Worm (Caenorhabditis elegans) whole organism, late embryonic: ENCODE measurements around the gene lys-4.

Experiments
- F13H6.1 ChIP-seq: sonication (generic microtip); optimal IDR thresholded peaks from 2 replicates; lab custom pipeline; 2016; ENCODE audit warnings: missing genetic modification characterization, missing compliant biosample characterization
- K02D7.2 ChIP-seq: sonication (generic microtip); optimal IDR thresholded peaks from 2 replicates; lab custom pipeline; 2017; ENCODE audit warnings: mild to moderate bottlenecking, missing genetic modification characterization, missing compliant biosample characterization
- K09A11.1 ChIP-seq: sonication (generic microtip); optimal IDR thresholded peaks from 2 replicates; lab custom pipeline; 2017; ENCODE audit warnings: antibody characterized with exemption, mild to moderate bottlenecking, missing genetic modification characterization, missing compliant biosample characterization; ENCODE audit not compliant: insufficient read depth
- Y22D7AL.16 ChIP-seq: sonication (generic microtip); optimal IDR thresholded peaks from 2 replicates; lab custom pipeline; 2016; ENCODE audit warnings: missing genetic modification characterization, missing compliant biosample characterization
- ahr-1 ChIP-seq: sonication (generic microtip); optimal IDR thresholded peaks from 2 replicates; lab custom pipeline; 2016; ENCODE audit warnings: missing genetic modification characterization, missing compliant biosample characterization
- ama-1 ChIP-seq: fragments of 150-350 bp; optimal IDR thresholded peaks from 2 replicates; lab custom pipeline; 2014
- ceh-18 ChIP-seq: sonication (generic microtip); optimal IDR thresholded peaks from 2 replicates; lab custom pipeline; 2016; ENCODE audit warnings: missing genetic modification characterization, missing compliant biosample characterization
- ceh-19 ChIP-seq: fragments of 200-800 bp; sonication (Bioruptor generic); optimal IDR thresholded peaks from 2 replicates; lab custom pipeline; 2018; ENCODE audit warnings: mild to moderate bottlenecking, missing genetic modification characterization, missing compliant biosample characterization
- ceh-2 ChIP-seq: sonication (generic microtip); optimal IDR thresholded peaks from 2 replicates; lab custom pipeline; 2016; ENCODE audit warnings: missing genotype, missing genetic modification characterization, missing compliant biosample characterization
- ceh-22 ChIP-seq: sonication (generic microtip); optimal IDR thresholded peaks from 2 replicates; lab custom pipeline; 2017; ENCODE audit warnings: missing biosample characterization, missing genetic modification characterization
- ceh-24 ChIP-seq: sonication (generic microtip); optimal IDR thresholded peaks from 2 replicates; lab custom pipeline; 2016; ENCODE audit warnings: mild to moderate bottlenecking, missing genetic modification characterization, missing compliant biosample characterization
- ceh-34 ChIP-seq: sonication (generic microtip); optimal IDR thresholded peaks from 2 replicates; lab custom pipeline; 2016; ENCODE audit warnings: mild to moderate bottlenecking, missing genetic modification characterization, missing compliant biosample characterization
- ceh-45 ChIP-seq: fragments of 200-800 bp; sonication (Bioruptor generic); IDR thresholded peaks from 2 replicates; pipeline ENCODE4 v1.3.6; 2022; ENCODE audit warnings: missing genetic modification reagents, missing genetic modification characterization, missing compliant biosample characterization
- ceh-48 ChIP-seq: sonication (generic microtip); optimal IDR thresholded peaks from 2 replicates; lab custom pipeline; 2016; ENCODE audit warnings: missing genetic modification characterization, inconsistent platforms, missing compliant biosample characterization
- dmd-4 ChIP-seq: sonication (generic microtip); optimal IDR thresholded peaks from 2 replicates; lab custom pipeline; 2016; ENCODE audit warnings: borderline replicate concordance, missing genetic modification characterization, missing compliant biosample characterization
- dve-1 ChIP-seq: sonication (generic microtip); optimal IDR thresholded peaks from 2 replicates; lab custom pipeline; 2017; ENCODE audit warnings: antibody characterized with exemption, mild to moderate bottlenecking, missing genetic modification characterization, missing compliant biosample characterization
- elt-2 ChIP-seq: sonication (generic microtip); optimal IDR thresholded peaks from 2 replicates; lab custom pipeline; 2016; ENCODE audit warnings: missing genetic modification reagents, missing genetic modification characterization, missing compliant biosample characterization
- ets-4 ChIP-seq: sonication (generic microtip); optimal IDR thresholded peaks from 2 replicates; lab custom pipeline; 2016; ENCODE audit warnings: missing genetic modification characterization, missing compliant biosample characterization
- eyg-1 ChIP-seq: sonication (generic microtip); optimal IDR thresholded peaks from 2 replicates; lab custom pipeline; 2016; ENCODE audit warnings: missing genotype, missing genetic modification characterization, missing compliant biosample characterization
- fkh-6 ChIP-seq: sonication (generic microtip); optimal IDR thresholded peaks from 2 replicates; lab custom pipeline; 2016; ENCODE audit warnings: missing genetic modification characterization, missing compliant biosample characterization
- gmeb-2 ChIP-seq: sonication (generic microtip); optimal IDR thresholded peaks from 2 replicates; lab custom pipeline; 2016; ENCODE audit warnings: missing genetic modification characterization, inconsistent platforms, missing compliant biosample characterization
- hlh-6 ChIP-seq: sonication (generic microtip); optimal IDR thresholded peaks from 2 replicates; lab custom pipeline; 2016; ENCODE audit warnings: missing genotype, missing genetic modification characterization, missing compliant biosample characterization
- hlh-8 ChIP-seq: sonication (generic microtip); optimal IDR thresholded peaks from 2 replicates; lab custom pipeline; 2016; ENCODE audit warnings: missing genotype, missing genetic modification characterization, missing compliant biosample characterization
- lim-6 ChIP-seq: sonication (generic microtip); optimal IDR thresholded peaks from 2 replicates; lab custom pipeline; 2016; ENCODE audit warnings: missing genetic modification characterization, missing compliant biosample characterization
- madf-2 ChIP-seq: sonication (generic microtip); optimal IDR thresholded peaks from 2 replicates; lab custom pipeline; 2017; ENCODE audit warnings: missing genetic modification characterization, missing compliant biosample characterization
- mec-3 ChIP-seq: sonication (generic microtip); optimal IDR thresholded peaks from 2 replicates; lab custom pipeline; 2016; ENCODE audit warnings: borderline replicate concordance, missing genetic modification characterization, missing compliant biosample characterization
- nfya-1 ChIP-seq: sonication (generic microtip); optimal IDR thresholded peaks from 2 replicates; lab custom pipeline; 2017; ENCODE audit warnings: missing genetic modification characterization, mild to moderate bottlenecking, missing compliant biosample characterization, antibody characterized with exemption, moderate library complexity
- nhr-232 ChIP-seq: sonication (generic microtip); optimal IDR thresholded peaks from 2 replicates; lab custom pipeline; 2016; ENCODE audit warnings: missing genetic modification characterization, missing compliant biosample characterization
- pat-9 ChIP-seq: fragments of 200-800 bp; sonication (Bioruptor generic); optimal IDR thresholded peaks from 2 replicates; lab custom pipeline; 2018; ENCODE audit warnings: mild to moderate bottlenecking, missing genetic modification characterization, moderate library complexity, missing compliant biosample characterization
- pax-1 ChIP-seq: fragments of 150-350 bp; optimal IDR thresholded peaks from 2 replicates; lab custom pipeline; 2014; ENCODE audit warnings: missing biosample characterization, missing genetic modification characterization
- pha-2 ChIP-seq: sonication (generic microtip); optimal IDR thresholded peaks from 2 replicates; lab custom pipeline; 2017; ENCODE audit warnings: mild to moderate bottlenecking, missing genetic modification characterization, missing compliant biosample characterization
- pha-4 ChIP-seq: fragments of 150-350 bp; optimal IDR thresholded peaks from 2 replicates; lab custom pipeline; 2018; ENCODE audit warnings: missing biosample characterization, missing genetic modification reagents, missing genetic modification characterization
- pqm-1 ChIP-seq: sonication (generic microtip); optimal IDR thresholded peaks from 2 replicates; lab custom pipeline; 2016; ENCODE audit warnings: missing genetic modification characterization, missing compliant biosample characterization
- pros-1 ChIP-seq: fragments of 150-350 bp; optimal IDR thresholded peaks from 2 replicates; lab custom pipeline; 2014; ENCODE audit warnings: missing biosample characterization, missing genetic modification reagents, missing genetic modification characterization
- sdc-2 ChIP-seq: sonication (generic microtip); optimal IDR thresholded peaks from 2 replicates; lab custom pipeline; 2016; ENCODE audit warnings: missing genotype, missing genetic modification characterization, missing compliant biosample characterization
- sox-2 ChIP-seq: fragments of 200-800 bp; sonication (Bioruptor generic); IDR thresholded peaks from 2 replicates; pipeline ENCODE4 v1.3.6; 2022; ENCODE audit warnings: missing genetic modification reagents, missing genetic modification characterization, missing compliant biosample characterization
- syd-9 ChIP-seq: sonication (generic microtip); optimal IDR thresholded peaks from 2 replicates; lab custom pipeline; 2016; ENCODE audit warnings: mild to moderate bottlenecking, missing genetic modification characterization, moderate library complexity, missing compliant biosample characterization
- tbx-2 ChIP-seq: sonication (generic microtip); optimal IDR thresholded peaks from 2 replicates; lab custom pipeline; 2016; ENCODE audit warnings: missing genetic modification characterization, missing compliant biosample characterization
- tbx-7 ChIP-seq: sonication (generic microtip); optimal IDR thresholded peaks from 2 replicates; lab custom pipeline; 2016; ENCODE audit warnings: missing genotype, missing genetic modification characterization, missing compliant biosample characterization
- ttx-3 ChIP-seq: sonication (generic microtip); optimal IDR thresholded peaks from 2 replicates; lab custom pipeline; 2016; ENCODE audit warnings: missing genetic modification reagents, missing genetic modification characterization, missing compliant biosample characterization
- unc-42 ChIP-seq: sonication (generic microtip); optimal IDR thresholded peaks from 2 replicates; lab custom pipeline; 2016; ENCODE audit warnings: missing genotype, missing genetic modification characterization, missing compliant biosample characterization
- unc-55 ChIP-seq: sonication (generic microtip); optimal IDR thresholded peaks from 2 replicates; lab custom pipeline; 2017; ENCODE audit warnings: missing biosample characterization, missing genetic modification reagents, missing genetic modification characterization
- unc-86 ChIP-seq: sonication (generic microtip); optimal IDR thresholded peaks from 2 replicates; lab custom pipeline; 2016; ENCODE audit warnings: missing genetic modification characterization, missing compliant biosample characterization

The lys-4 gene

ce11 chrIV:11644705-11645104, 21.7 kb upstream of the lys-4 start:
- TF ChIP-seq unc-55 (no peak), unc-86 (tag; lab: Kevin White, UChicago) (no peak), F13H6.1 (tag; lab: Kevin White, UChicago) (no peak), tbx-2 (tag; lab: Kevin White, UChicago) (no peak), eyg-1 (no peak), ets-4 (no peak), ceh-22 (tag; lab: Kevin White, UChicago) (no peak), pax-1 (tag; lab: Kevin White, UChicago) (no peak), sox-2 (GFP tag; lab: Robert Waterston, UW) (no peak), syd-9 (tag; lab: Kevin White, UChicago) (no peak), K09A11.1 (tag; lab: Kevin White, UChicago) (no peak)

ce11 chrIV:11643829-11644228, 20.9 kb upstream of the lys-4 start, which contains the start of gene prx-2:
prx-2 (plus strand) TSS chrIV:11644129.
- TF ChIP-seq pha-4 (tag; lab: Kevin White, UChicago) (no peak), syd-9 (tag; lab: Kevin White, UChicago) (no peak), fkh-6 (tag; lab: Kevin White, UChicago) (no peak), nhr-232 (tag; lab: Kevin White, UChicago) (no peak), hlh-6 (tag; lab: Kevin White, UChicago) (no peak), ahr-1 (tag; lab: Kevin White, UChicago) (no peak), sdc-2 (tag; lab: Kevin White, UChicago) (no peak), pros-1 (tag; lab: Kevin White, UChicago) (no peak), ceh-18 (no peak), ttx-3 (tag; lab: Kevin White, UChicago) (no peak), eyg-1 (no peak), nfya-1 (tag; lab: Kevin White, UChicago) (no peak), unc-42 (no peak), ceh-45 (GFP tag; lab: Robert Waterston, UW) (no peak), madf-2 (no peak), ceh-48 (tag; lab: Kevin White, UChicago) (no peak), ceh-34 (tag; lab: Kevin White, UChicago) (no peak), ets-4 (no peak)

ce11 chrIV:11641802-11642201, 18.8 kb upstream of the lys-4 start, which contains the start of gene ZK809.1:
ZK809.1 (plus strand) TSS chrIV:11642102.
- TF ChIP-seq ets-4 (no peak), mec-3 (tag; lab: Kevin White, UChicago) (no peak), F13H6.1 (tag; lab: Kevin White, UChicago) (no peak), dve-1 (tag; lab: Kevin White, UChicago) (no peak), Y22D7AL.16 (tag; lab: Kevin White, UChicago) (no peak), pros-1 (tag; lab: Kevin White, UChicago) (no peak), tbx-7 (tag; lab: Kevin White, UChicago) (no peak), pqm-1 (tag; lab: Kevin White, UChicago) (no peak), elt-2 (tag; lab: Kevin White, UChicago) (no peak)

- TF ChIP-seq elt-2 (tag; lab: Kevin White, UChicago), result peak; percentile 71
- TF ChIP-seq hlh-8, result no peak
These were observed 17.9 kb upstream of the lys-4 start, which contains the start of gene ttr-50 for ce11 chrIV:11640915-11641314. ttr-50 (minus strand) TSS chrIV:11641015.

ce11 chrIV:11638016-11638415, 15.0 kb upstream of the lys-4 start, which contains the start of gene rbm-17:
rbm-17 (plus strand) TSS chrIV:11638316.
- TF ChIP-seq dmd-4 (tag; lab: Kevin White, UChicago), result no peak
- TF ChIP-seq pha-2 (tag; lab: Kevin White, UChicago), result no peak
- no peak for TF ChIP-seq ets-4
- no peak for TF ChIP-seq pat-9
- TF ChIP-seq ttx-3 (tag; lab: Kevin White, UChicago), result no peak
- TF ChIP-seq ama-1, result no peak
- no peak for TF ChIP-seq syd-9 (tag; lab: Kevin White, UChicago)
- TF ChIP-seq gmeb-2 (tag; lab: Kevin White, UChicago), result no peak
- TF ChIP-seq K02D7.2 (tag; lab: Kevin White, UChicago), result no peak
- no peak for TF ChIP-seq lim-6
- no peak for TF ChIP-seq K09A11.1 (tag; lab: Kevin White, UChicago)
- TF ChIP-seq unc-55, result no peak
- TF ChIP-seq Y22D7AL.16 (tag; lab: Kevin White, UChicago), result no peak
- no peak for TF ChIP-seq unc-86 (tag; lab: Kevin White, UChicago)
- TF ChIP-seq tbx-2 (tag; lab: Kevin White, UChicago), result no peak
- TF ChIP-seq madf-2, result no peak
- no peak for TF ChIP-seq pros-1 (tag; lab: Kevin White, UChicago)
- no peak for TF ChIP-seq ceh-2 (tag; lab: Kevin White, UChicago)
- no peak for TF ChIP-seq ceh-19
- no peak for TF ChIP-seq ceh-24 (tag; lab: Kevin White, UChicago)
